Fruit fly (Drosophila melanogaster) whole organism: ENCODE measurements around the gene CG1632.

Source experiments
- CG8478 ChIP-seq: fragments of >200 bp; optimal IDR thresholded peaks from 2 replicates; lab custom pipeline; 2018; ENCODE audit warnings: inconsistent platforms
- Dll ChIP-seq: fragments of >200 bp; optimal IDR thresholded peaks from 2 replicates; lab custom pipeline; 2017
- EcR ChIP-seq, 2 experiments: fragments of >200 bp; optimal IDR thresholded peaks; 2 replicates each; lab custom pipeline; 2017; ENCODE audit warnings: missing biosample characterization in 2 of 2, missing genetic modification characterization in 2 of 2, missing genetic modification reagents in 2 of 2
- pan ChIP-seq: fragments of >200 bp; optimal IDR thresholded peaks from 2 replicates; lab custom pipeline; 2017
- psq ChIP-seq: fragments of >200 bp; optimal IDR thresholded peaks from 2 replicates; lab custom pipeline; 2017
- usp ChIP-seq: fragments of >200 bp; optimal IDR thresholded peaks from 2 replicates; lab custom pipeline; 2017; ENCODE audit warnings: missing biosample characterization, missing genetic modification characterization, mixed read lengths

Gene CG1632

dm6 chrX:8254739-8255326 lies 2.4 kb downstream of the CG1632 start:
- TF ChIP-seq usp (no peak), psq (no peak), Dll (lab: Kevin White, UChicago) (no peak), pan (no peak), CG8478 (no peak), EcR (GFP tag; optimal IDR thresholded peaks at IDR 0.05; lab: Kevin White, UChicago) (no peak)

dm6 chrX:8258281-8258802 lies 5.9 kb downstream of the CG1632 start:
- TF ChIP-seq EcR (GFP tag; optimal IDR thresholded peaks at IDR 0.05; lab: Kevin White, UChicago) (no peak), CG8478 (no peak), Dll (lab: Kevin White, UChicago) (no peak), psq (no peak), pan (no peak), usp (no peak)

- TF ChIP-seq Dll (lab: Kevin White, UChicago) (no peak), pan (no peak), psq (no peak), EcR (GFP tag; optimal IDR thresholded peaks at IDR 0.05; lab: Kevin White, UChicago) (no peak), usp (no peak), CG8478 (no peak)
Observed at dm6 chrX:8259881-8260280, 7.4 kb downstream of the CG1632 start.

dm6 chrX:8263236-8263635 lies 10.8 kb downstream of the CG1632 start:
- TF ChIP-seq EcR (GFP tag; optimal IDR thresholded peaks at IDR 0.05; lab: Kevin White, UChicago) (no peak), usp (no peak), Dll (lab: Kevin White, UChicago) (no peak), pan (no peak), CG8478 (no peak)

- TF ChIP-seq CG8478 (no peak), Dll (lab: Kevin White, UChicago) (no peak), psq (no peak), usp (no peak), pan (no peak), EcR (GFP tag; optimal IDR thresholded peaks at IDR 0.05; lab: Kevin White, UChicago) (no peak)
Observed at dm6 chrX:8265261-8265660, 12.8 kb downstream of the CG1632 start.

- TF ChIP-seq pan: no peak
- no peak for TF ChIP-seq EcR (GFP tag; optimal IDR thresholded peaks at IDR 0.05; lab: Kevin White, UChicago)
- no peak for TF ChIP-seq CG8478
- no peak for TF ChIP-seq usp
- no peak for TF ChIP-seq psq
- no peak for TF ChIP-seq Dll (lab: Kevin White, UChicago)
Observed at dm6 chrX:8271363-8272061, 19.0 kb downstream of the CG1632 start, which contains the start of gene Corp. TSS of gene Corp (minus strand) at chrX:8271409.

dm6 chrX:8273291-8273690 lies 20.8 kb downstream of the CG1632 start, which contains the start of gene CG1636:
TSS of gene CG1636 (plus strand) at chrX:8273412.
- TF ChIP-seq CG8478 (no peak), usp (no peak), Dll (lab: Kevin White, UChicago) (no peak), pan (no peak), psq (no peak), EcR (GFP tag; optimal IDR thresholded peaks at IDR 0.05; lab: Kevin White, UChicago) (no peak)

dm6 chrX:8273799-8274484 lies 21.5 kb downstream of the CG1632 start, which contains the start of gene CG15343:
TSS of gene CG15343 (minus strand) at chrX:8273806.
- TF ChIP-seq psq: no peak

dm6 chrX:8285052-8285451 lies 32.6 kb downstream of the CG1632 start:
- no peak for TF ChIP-seq CG8478
- TF ChIP-seq psq: no peak
- TF ChIP-seq usp: no peak

dm6 chrX:8286859-8287258 lies 34.4 kb downstream of the CG1632 start:
- TF ChIP-seq EcR (GFP tag; optimal IDR thresholded peaks at IDR 0.05; lab: Kevin White, UChicago): no peak
- TF ChIP-seq CG8478: no peak
- TF ChIP-seq Dll (lab: Kevin White, UChicago): no peak
- TF ChIP-seq pan: no peak
- TF ChIP-seq usp: no peak
- TF ChIP-seq psq: no peak

dm6 chrX:8294493-8295337 lies 42.2 kb downstream of the CG1632 start:
- TF ChIP-seq EcR (GFP tag; optimal IDR thresholded peaks at IDR 0.05; lab: Kevin White, UChicago): peak; percentile 58 to 65
- no peak for TF ChIP-seq pan

- TF ChIP-seq EcR (GFP tag; optimal IDR thresholded peaks at IDR 0.05; lab: Kevin White, UChicago): peak in 1 of 2 experiments; percentile 47
Observed at dm6 chrX:8295338-8296206, 43.1 kb downstream of the CG1632 start.
